Worm (Caenorhabditis elegans): Measurements from ENCODE around the gene C47E12.14.

Gene C47E12.14

DNA sequence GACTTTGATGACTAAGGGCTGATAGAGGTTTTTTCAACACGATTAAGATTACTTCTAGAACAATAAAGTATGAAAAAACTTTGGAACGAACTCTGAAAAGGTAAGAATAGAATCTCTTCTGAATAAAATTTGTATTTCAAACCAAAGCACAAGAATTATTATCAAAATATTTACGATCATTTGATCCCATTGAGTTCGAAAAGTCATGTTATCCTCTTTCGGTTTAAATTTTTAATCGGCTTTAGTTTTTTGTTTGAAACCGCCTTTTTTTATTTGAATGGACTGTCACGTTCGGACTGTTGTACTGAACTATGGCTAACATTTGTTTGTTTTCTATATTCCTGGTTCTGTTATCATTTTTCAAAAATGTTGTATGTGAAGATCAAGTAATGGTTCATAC lies 1.8 kb downstream of the C47E12.14 start, which contains the start of gene C47E12.9 (continued):
- TF ChIP-seq ztf-25 (GFP tag; IDR thresholded peaks at IDR 0.05): no peak
- no peak for TF ChIP-seq madf-10 (tag; optimal IDR thresholded peaks at IDR 0.05)
- no peak for TF ChIP-seq madf-8 (GFP tag; conservative IDR thresholded peaks at IDR 0.05)

- no peak for TF ChIP-seq zim-3 (tag; optimal IDR thresholded peaks at IDR 0.05)
- TF ChIP-seq Y53G8AR.9 (GFP tag; conservative IDR thresholded peaks at IDR 0.05): no peak
- TF ChIP-seq rcor-1 (GFP tag; IDR thresholded peaks at IDR 0.05): no peak
- TF ChIP-seq hlh-26 (GFP tag; conservative IDR thresholded peaks at IDR 0.05): no peak
Observed at ce11 chrIV:9972629-9973028, 3.6 kb downstream of the C47E12.14 start, which contains the start of the genes C47E12.12 and C47E12.10. Gene C47E12.12, minus strand, starts transcription at chrIV:9972729. Gene C47E12.10, plus strand, starts transcription at chrIV:9972800.

- TF ChIP-seq unc-130 (GFP tag; optimal IDR thresholded peaks at IDR 0.05) (no peak), D2030.7 (GFP tag; IDR thresholded peaks at IDR 0.05) (no peak), dox-1 (GFP tag; IDR thresholded peaks at IDR 0.05) (no peak), ama-1 (optimal IDR thresholded peaks at IDR 0.05) (no peak), ama-1 (GFP tag; optimal IDR thresholded peaks at IDR 0.05) (no peak), mes-4 (tag; optimal IDR thresholded peaks at IDR 0.05) (no peak), F57A8.1 (GFP tag; optimal IDR thresholded peaks at IDR 0.05) (no peak)
Observed at ce11 chrIV:9969081-9969480, 7.1 kb downstream of the C47E12.14 start, which contains the start of the genes kin-5 and C47E12.11. Gene kin-5, minus strand, starts transcription at chrIV:9969181. Gene C47E12.11, plus strand, starts transcription at chrIV:9969400.

DNA sequence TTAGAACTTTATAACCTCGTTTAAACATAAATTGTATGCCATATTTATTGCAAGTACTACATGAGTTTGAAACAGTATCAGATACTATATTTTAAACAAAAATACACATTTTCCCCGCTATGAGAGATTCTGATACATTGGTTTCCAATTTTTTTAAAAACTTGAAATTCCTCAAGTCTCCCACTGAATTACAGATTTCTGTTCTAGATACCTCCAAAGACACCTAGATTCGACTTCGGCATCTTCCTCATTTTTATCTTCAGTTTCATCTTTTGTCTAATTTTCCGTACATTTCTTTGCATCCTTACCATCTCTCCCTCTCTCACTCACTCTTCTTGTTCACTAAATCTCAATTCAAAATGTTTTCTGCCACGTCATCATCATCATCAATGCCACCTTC lies 12.2 kb downstream of the C47E12.14 start, which contains the start of gene T13H10.2:
Gene T13H10.2, plus strand, starts transcription at position 301 of the 400 bp plus-strand sequence.
- TF ChIP-seq nfya-1 (tag; optimal IDR thresholded peaks at IDR 0.05; ENCODE audit: borderline replicate concordance, insufficient read depth) (no peak), mxl-1 (tag; optimal IDR thresholded peaks at IDR 0.05) (no peak), ztf-18 (tag; optimal IDR thresholded peaks at IDR 0.05) (no peak), ceh-58 (GFP tag; IDR thresholded peaks at IDR 0.05) (no peak), madf-8 (GFP tag; conservative IDR thresholded peaks at IDR 0.05) (no peak), bed-1 (GFP tag; IDR thresholded peaks at IDR 0.05) (no peak), rpc-1 (optimal IDR thresholded peaks at IDR 0.05) (no peak), rpc-1 (tag; optimal IDR thresholded peaks at IDR 0.05) (no peak), dpff-1 (tag; optimal IDR thresholded peaks at IDR 0.05) (no peak), F52B5.7 (tag; optimal IDR thresholded peaks at IDR 0.05) (no peak)

- TF ChIP-seq ZK185.1 (tag; optimal IDR thresholded peaks at IDR 0.05; ENCODE audit: poor library complexity, severe bottlenecking) (no peak), xnd-1 (tag; optimal IDR thresholded peaks at IDR 0.05) (no peak), F22D6.2 (tag; optimal IDR thresholded peaks at IDR 0.05) (no peak), chd-7 (tag; optimal IDR thresholded peaks at IDR 0.05) (no peak), F23B12.7 (tag; optimal IDR thresholded peaks at IDR 0.05; ENCODE audit: insufficient read depth) (no peak)
Observed at ce11 chrIV:9953333-9953732, 22.9 kb downstream of the C47E12.14 start, which contains the start of gene gon-1. Gene gon-1, minus strand, starts transcription at chrIV:9953433.

ce11 chrIV:9948035-9948434 lies 28.1 kb downstream of the C47E12.14 start:
- TF ChIP-seq snpc-1.1 (tag; optimal IDR thresholded peaks at IDR 0.05; ENCODE audit: insufficient read depth) (no peak), die-1 (tag; optimal IDR thresholded peaks at IDR 0.05) (no peak), mxl-1 (tag; optimal IDR thresholded peaks at IDR 0.05) (no peak), egrh-3 (GFP tag; IDR thresholded peaks at IDR 0.05) (no peak), mcd-1 (GFP tag; IDR thresholded peaks at IDR 0.05) (no peak), ztf-26 (tag; optimal IDR thresholded peaks at IDR 0.05) (no peak)

All from whole organism, young adult.